Worm (Caenorhabditis elegans): ENCODE measurements around the gene appg-1.

ce11 chrII:10329754-10330153, 3.9 kb downstream of the appg-1 start:
- no peak for TF ChIP-seq ztf-11 (tag; optimal IDR thresholded peaks at IDR 0.05)
- no peak for TF ChIP-seq elt-3 (tag; optimal IDR thresholded peaks at IDR 0.05)
- no peak for TF ChIP-seq zag-1 (tag; optimal IDR thresholded peaks at IDR 0.05)
- no peak for TF ChIP-seq nhr-11 (tag; optimal IDR thresholded peaks at IDR 0.05)
- TF ChIP-seq fos-1 (tag; optimal IDR thresholded peaks at IDR 0.05) = no peak
- TF ChIP-seq lin-13 (GFP tag; optimal IDR thresholded peaks at IDR 0.05) = no peak
- no peak for TF ChIP-seq sma-3 (GFP tag; optimal IDR thresholded peaks at IDR 0.05)
- TF ChIP-seq nhr-6 (tag; optimal IDR thresholded peaks at IDR 0.05) = no peak
- no peak for TF ChIP-seq ama-1 (optimal IDR thresholded peaks at IDR 0.05)
- TF ChIP-seq egl-27 (tag; optimal IDR thresholded peaks at IDR 0.05) = no peak
- TF ChIP-seq snpc-4 (tag; optimal IDR thresholded peaks at IDR 0.05) = no peak
- TF ChIP-seq unc-39 (tag; optimal IDR thresholded peaks at IDR 0.05) = no peak
- TF ChIP-seq unc-62 (GFP tag; optimal IDR thresholded peaks at IDR 0.05) = no peak
- no peak for TF ChIP-seq elt-1 (tag; optimal IDR thresholded peaks at IDR 0.05)

All from whole organism, L2 larva.